Worm (Caenorhabditis elegans) whole organism, dauer: Measurements from ENCODE around the gene hrpa-2.

Experiments
- unc-62 ChIP-seq: sonication (generic microtip); optimal IDR thresholded peaks from 2 replicates; lab custom pipeline; 2017; ENCODE audit warnings: missing biosample characterization, missing genetic modification reagents, missing genetic modification characterization

The hrpa-2 gene

ce11 chrX:5249603-5250002, 33.4 kb downstream of the hrpa-2 start, which contains the start of gene Y34B4A.10:
TSS of gene Y34B4A.10 (plus strand) at chrX:5249903.
- TF ChIP-seq unc-62 (GFP tag; lab: Kevin White, UChicago) = no peak

- no peak for TF ChIP-seq unc-62 (GFP tag; lab: Kevin White, UChicago)
Observed at ce11 chrX:5252798-5253197, 36.6 kb downstream of the hrpa-2 start, which contains the start of gene nspg-14. TSS of gene nspg-14 (plus strand) at chrX:5253047.

- TF ChIP-seq unc-62 (GFP tag; lab: Kevin White, UChicago) = no peak
Observed at ce11 chrX:5254894-5255293, 38.7 kb downstream of the hrpa-2 start, which contains the start of gene nspg-13. TSS of gene nspg-13 (plus strand) at chrX:5255194.

- TF ChIP-seq unc-62 (GFP tag; lab: Kevin White, UChicago) = no peak
Observed at ce11 chrX:5255320-5255719, 39.2 kb downstream of the hrpa-2 start.

- no peak for TF ChIP-seq unc-62 (GFP tag; lab: Kevin White, UChicago)
Observed at ce11 chrX:5256999-5257398, 40.8 kb downstream of the hrpa-2 start, which contains the start of gene nspg-12. TSS of gene nspg-12 (plus strand) at chrX:5257299.

DNA sequence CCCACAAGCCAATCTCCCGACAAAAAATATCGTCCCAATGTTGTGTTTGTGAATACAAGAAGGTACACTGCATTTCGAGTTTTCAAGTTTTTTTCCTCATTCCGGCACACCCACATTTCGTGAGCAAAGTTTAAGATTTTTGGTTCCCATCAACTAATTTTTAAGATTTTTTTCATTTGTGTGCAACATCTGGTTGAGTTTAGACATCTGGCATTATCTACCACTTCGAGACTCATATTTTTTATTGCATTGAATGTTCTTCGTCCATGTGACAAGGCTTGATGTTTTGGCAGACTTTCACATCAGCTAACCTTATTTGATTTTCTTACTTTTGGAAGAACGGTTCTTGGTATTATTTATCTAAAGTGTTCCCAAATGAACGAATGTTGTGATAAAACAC, 44.2 kb downstream of the hrpa-2 start:
- no peak for TF ChIP-seq unc-62 (GFP tag; lab: Kevin White, UChicago)

ce11 chrX:5262033-5262432, 45.9 kb downstream of the hrpa-2 start:
- TF ChIP-seq unc-62 (GFP tag; lab: Kevin White, UChicago) = no peak

DNA sequence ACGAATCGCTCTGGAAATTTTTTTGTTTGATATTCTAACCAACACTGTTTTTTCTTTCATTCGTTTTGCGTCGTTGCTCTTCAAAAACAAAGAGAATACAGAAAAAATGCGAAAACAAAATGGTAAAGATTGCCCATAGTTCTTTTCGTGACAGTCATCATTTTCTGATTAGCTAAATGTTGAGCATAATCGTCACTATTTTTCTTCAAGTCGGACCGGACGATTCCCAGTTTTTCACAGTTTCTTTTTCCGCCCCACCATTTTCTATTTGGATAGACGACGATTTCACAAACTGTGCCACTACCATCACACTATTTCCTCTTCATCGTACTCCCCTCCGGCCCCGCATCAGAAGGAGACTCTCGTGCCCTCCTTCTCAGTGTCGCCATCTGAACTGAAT, 47.4 kb downstream of the hrpa-2 start:
- TF ChIP-seq unc-62 (GFP tag; lab: Kevin White, UChicago) = no peak

DNA sequence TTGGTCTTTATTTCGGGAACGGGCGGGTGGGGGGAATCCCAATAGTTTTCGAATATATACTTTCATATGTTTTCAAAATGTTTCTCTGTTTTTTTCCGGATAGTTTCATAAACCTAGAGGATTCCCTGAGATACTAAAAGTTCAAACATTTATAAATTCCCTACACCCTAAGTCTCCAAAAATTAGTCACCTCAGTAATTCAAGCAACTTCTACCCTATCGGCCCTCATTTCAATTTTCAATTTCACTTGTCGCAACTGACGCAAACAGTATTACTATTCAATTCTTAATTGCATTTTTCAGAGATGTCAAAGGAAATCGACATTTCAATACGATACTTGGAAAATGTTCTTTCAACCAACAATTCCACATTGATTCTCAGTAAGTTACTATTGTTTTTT, 47.9 kb downstream of the hrpa-2 start, which contains the start of gene Y34B4A.4:
Y34B4A.4 (plus strand) TSS at position 301 of the 400 bp plus-strand sequence.
- TF ChIP-seq unc-62 (GFP tag; lab: Kevin White, UChicago) = no peak

DNA sequence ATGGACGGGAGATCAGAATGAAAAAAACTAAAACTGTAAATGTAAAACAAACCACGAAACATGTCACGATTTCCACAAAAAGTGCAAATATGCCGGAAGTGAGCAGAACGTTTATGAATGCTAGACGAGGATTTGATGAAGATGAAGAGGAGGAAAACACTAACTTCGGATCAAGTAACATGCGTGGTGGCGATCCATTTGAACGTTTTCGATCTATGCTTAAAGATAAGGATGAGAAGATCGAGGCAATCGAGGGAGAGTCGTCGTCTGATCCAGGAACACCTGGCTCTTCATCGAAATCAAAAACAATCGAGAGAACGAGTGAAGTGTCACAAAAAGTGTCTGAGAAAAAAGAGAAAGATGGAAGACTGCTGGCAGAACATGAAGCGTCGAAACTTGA, 49.2 kb downstream of the hrpa-2 start:
- no peak for TF ChIP-seq unc-62 (GFP tag; lab: Kevin White, UChicago)

DNA sequence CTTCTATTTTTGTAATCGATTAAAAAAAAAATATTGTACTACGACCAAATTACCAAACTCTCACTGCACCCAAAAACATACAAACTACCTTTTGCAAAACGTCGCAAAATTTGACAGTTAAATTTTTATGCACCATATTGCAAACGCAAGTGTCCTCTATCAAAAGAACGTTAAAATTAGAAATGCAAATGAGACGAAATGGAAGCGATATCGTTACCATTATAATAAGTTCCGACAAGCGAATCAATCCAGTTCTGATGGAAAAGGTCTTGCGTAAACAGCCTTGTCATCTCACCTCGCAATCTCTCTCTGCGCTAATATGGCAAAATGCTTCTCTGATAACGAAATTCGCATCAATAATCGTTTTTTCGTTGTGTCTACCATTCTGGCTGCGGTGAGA, 51.9 kb downstream of the hrpa-2 start:
- TF ChIP-seq unc-62 (GFP tag; lab: Kevin White, UChicago) = no peak
